Worm (Caenorhabditis elegans) whole organism, L4 larva: ENCODE results near the gene C33C12.1.
"Not testable (repeated sequence)": the region's sequence is repeated elsewhere in the genome, so short reads cannot be mapped to it uniquely, and the experiment has no call there.

Experiments
- D1046.2 ChIP-seq: fragments of 200-800 bp; sonication (Bioruptor generic); IDR thresholded peaks from 2 replicates; pipeline ENCODE4 v1.3.6; 2022; ENCODE audit warnings: missing genetic modification characterization, missing compliant biosample characterization
- F10B5.3 ChIP-seq: sonication (generic microtip); optimal IDR thresholded peaks from 2 replicates; lab custom pipeline; 2016; ENCODE audit warnings: mild to moderate bottlenecking, missing genetic modification characterization, missing compliant biosample characterization
- F49E8.2 ChIP-seq: sonication (generic microtip); optimal IDR thresholded peaks from 2 replicates; lab custom pipeline; 2016; ENCODE audit warnings: missing compliant biosample characterization, mild to moderate bottlenecking, missing genetic modification characterization, borderline replicate concordance
- R02D3.7 ChIP-seq: fragments of 150-350 bp; sonication (generic microtip); optimal IDR thresholded peaks from 3 replicates; lab custom pipeline; 2014; ENCODE audit warnings: missing biosample characterization, missing genetic modification characterization
- Y105C5A.15 ChIP-seq: fragments of 200-800 bp; sonication (Bioruptor generic); IDR thresholded peaks from 2 replicates; pipeline ENCODE4 v1.3.6; 2022; ENCODE audit warnings: missing genetic modification characterization, missing compliant biosample characterization
- Y5F2A.4 ChIP-seq: fragments of 200-800 bp; sonication (Bioruptor generic); optimal IDR thresholded peaks from 2 replicates; lab custom pipeline; 2018; ENCODE audit warnings: mild to moderate bottlenecking, missing genetic modification characterization, missing compliant biosample characterization
- Y75B8A.6 ChIP-seq: fragments of 200-800 bp; sonication (Bioruptor generic); IDR thresholded peaks from 2 replicates; pipeline ENCODE4 v1.3.6; 2022; ENCODE audit warnings: missing genetic modification reagents, missing genetic modification characterization, missing compliant biosample characterization
- ZK546.5 ChIP-seq, 2 experiments: sonication (generic microtip); optimal IDR thresholded peaks; 2 replicates each; lab custom pipeline; 2017; ENCODE audit warnings: missing biosample characterization in 2 of 2, missing genetic modification characterization in 2 of 2
- ama-1 ChIP-seq: fragments of 150-350 bp; optimal IDR thresholded peaks from 2 replicates; lab custom pipeline; 2014; ENCODE audit warnings: inconsistent platforms, mixed read lengths
- ceh-28 ChIP-seq: fragments of 150-350 bp; optimal IDR thresholded peaks from 2 replicates; lab custom pipeline; 2014; ENCODE audit warnings: missing biosample characterization, missing genetic modification reagents, missing genetic modification characterization
- ceh-44 ChIP-seq: fragments of 200-800 bp; sonication (Bioruptor generic); IDR thresholded peaks from 2 replicates; pipeline ENCODE4 v1.3.6; 2022; ENCODE audit warnings: missing genetic modification reagents, missing genetic modification characterization, missing compliant biosample characterization
- ceh-62 ChIP-seq: sonication (generic microtip); optimal IDR thresholded peaks from 2 replicates; lab custom pipeline; 2017; ENCODE audit warnings: missing biosample characterization, missing genetic modification characterization
- ceh-82 ChIP-seq: sonication (generic microtip); optimal IDR thresholded peaks from 2 replicates; lab custom pipeline; 2017; ENCODE audit warnings: missing biosample characterization, missing genetic modification characterization
- dmd-6 ChIP-seq: fragments of 200-800 bp; sonication (Bioruptor generic); IDR thresholded peaks from 2 replicates; pipeline ENCODE4 v1.3.6; 2022; ENCODE audit warnings: missing genetic modification reagents, missing genetic modification characterization, missing compliant biosample characterization
- dpl-1 ChIP-seq: fragments of 150-350 bp; optimal IDR thresholded peaks from 2 replicates; lab custom pipeline; 2014; ENCODE audit warnings: missing biosample characterization, missing genetic modification reagents, missing genetic modification characterization
- jun-1 ChIP-seq: fragments of 150-350 bp; optimal IDR thresholded peaks from 2 replicates; lab custom pipeline; 2014; ENCODE audit warnings: missing biosample characterization, missing genetic modification reagents, missing genetic modification characterization
- lim-7 ChIP-seq: fragments of 200-800 bp; sonication (Bioruptor generic); IDR thresholded peaks from 2 replicates; pipeline ENCODE4 v1.3.6; 2022; ENCODE audit warnings: missing genetic modification characterization, missing compliant biosample characterization
- lin-13 ChIP-seq: fragments of 150-350 bp; optimal IDR thresholded peaks from 2 replicates; lab custom pipeline; 2014; ENCODE audit warnings: missing biosample characterization, missing genetic modification reagents, missing genetic modification characterization
- lin-29 ChIP-seq: fragments of 200-800 bp; sonication (Bioruptor generic); IDR thresholded peaks from 2 replicates; pipeline ENCODE4 v1.3.6; 2022; ENCODE audit warnings: missing genetic modification reagents, missing genetic modification characterization, missing compliant biosample characterization
- lin-38 ChIP-seq: fragments of 200-800 bp; sonication (Bioruptor generic); IDR thresholded peaks from 2 replicates; pipeline ENCODE4 v1.3.6; 2022; ENCODE audit warnings: missing genetic modification reagents, missing genetic modification characterization, missing compliant biosample characterization
- lin-39 ChIP-seq: fragments of 150-350 bp; optimal IDR thresholded peaks from 2 replicates; lab custom pipeline; 2014; ENCODE audit warnings: missing biosample characterization, missing genetic modification reagents, missing genetic modification characterization
- madf-5 ChIP-seq, 2 experiments: fragments of 200-800 bp; sonication (Bioruptor generic); IDR thresholded peaks; 2 replicates each; pipeline ENCODE4 v1.3.6; 2022; ENCODE audit warnings: missing compliant biosample characterization in 2 of 2, missing genetic modification characterization in 2 of 2
- mdt-29 ChIP-seq: fragments of 200-800 bp; sonication (Bioruptor generic); IDR thresholded peaks from 2 replicates; pipeline ENCODE4 v1.3.6; 2022; ENCODE audit warnings: missing genetic modification reagents, missing genetic modification characterization, missing compliant biosample characterization
- mep-1 ChIP-seq: fragments of 150-350 bp; sonication (generic microtip); optimal IDR thresholded peaks from 3 replicates; lab custom pipeline; 2014; ENCODE audit warnings: missing biosample characterization, missing genetic modification characterization
- nhr-102 ChIP-seq: sonication (generic microtip); optimal IDR thresholded peaks from 2 replicates; lab custom pipeline; 2016; ENCODE audit warnings: mild to moderate bottlenecking, missing genetic modification characterization, moderate library complexity, missing compliant biosample characterization
- nhr-11 ChIP-seq: fragments of 150-350 bp; optimal IDR thresholded peaks from 2 replicates; lab custom pipeline; 2014; ENCODE audit warnings: missing biosample characterization, missing genetic modification characterization
- nhr-237 ChIP-seq: sonication (generic microtip); optimal IDR thresholded peaks from 2 replicates; lab custom pipeline; 2017; ENCODE audit warnings: missing biosample characterization, missing genetic modification characterization
- nhr-28 ChIP-seq: fragments of 150-350 bp; optimal IDR thresholded peaks from 2 replicates; lab custom pipeline; 2014; ENCODE audit warnings: missing biosample characterization, missing genetic modification characterization
- nhr-76 ChIP-seq: fragments of 150-350 bp; optimal IDR thresholded peaks from 2 replicates; lab custom pipeline; 2014; ENCODE audit warnings: missing biosample characterization, missing genetic modification characterization
- nhr-77 ChIP-seq: fragments of 150-350 bp; optimal IDR thresholded peaks from 2 replicates; lab custom pipeline; 2014; ENCODE audit warnings: missing biosample characterization, missing genetic modification characterization
- sdz-12 ChIP-seq: fragments of 200-800 bp; sonication (Bioruptor generic); optimal IDR thresholded peaks from 2 replicates; lab custom pipeline; 2018; ENCODE audit warnings: mild to moderate bottlenecking, missing genetic modification characterization, missing compliant biosample characterization
- set-16 ChIP-seq: fragments of 200-800 bp; sonication (Bioruptor generic); IDR thresholded peaks from 2 replicates; pipeline ENCODE4 v1.3.6; 2022; ENCODE audit warnings: missing genetic modification reagents, missing genetic modification characterization, missing compliant biosample characterization
- spr-3 ChIP-seq: fragments of 200-800 bp; sonication (Bioruptor generic); optimal IDR thresholded peaks from 2 replicates; lab custom pipeline; 2018; ENCODE audit warnings: mild to moderate bottlenecking, missing genetic modification characterization, missing compliant biosample characterization
- tra-1 ChIP-seq: fragments of 200-800 bp; sonication (Bioruptor generic); IDR thresholded peaks from 2 replicates; pipeline ENCODE4 v1.3.6; 2022; ENCODE audit warnings: missing genetic modification reagents, missing genetic modification characterization, missing compliant biosample characterization
- unc-62 ChIP-seq, 3 experiments: fragments of 150-350 bp in 1 of 3; sonication (generic microtip); optimal IDR thresholded peaks in 2 of 3; peaks in 1 of 3; 1 replicate in 1 of 3; 2 replicates in 2 of 3; lab custom pipeline; 2014 to 2017; ENCODE audit warnings: missing biosample characterization in 3 of 3, missing genetic modification characterization in 3 of 3, missing genetic modification reagents in 3 of 3, missing genotype in 1 of 3
- zip-2 ChIP-seq: fragments of 150-350 bp; optimal IDR thresholded peaks from 2 replicates; lab custom pipeline; 2014; ENCODE audit warnings: missing biosample characterization, missing genetic modification characterization
- ztf-7 ChIP-seq: fragments of 150-350 bp; optimal IDR thresholded peaks from 2 replicates; lab custom pipeline; 2014; ENCODE audit warnings: missing biosample characterization, missing genetic modification characterization

C33C12.1 gene

ce11 chrII:2221196-2221896, 23.3 kb downstream of the C33C12.1 start:
- no peak for TF ChIP-seq F49E8.2
- no peak for TF ChIP-seq nhr-237 (tag; lab: Kevin White, UChicago)
- no peak for TF ChIP-seq ceh-62
- no peak for TF ChIP-seq mdt-29 (GFP tag; lab: Robert Waterston, UW)
- TF ChIP-seq lin-13 (GFP tag; lab: Kevin White, UChicago) = peak; percentile 89
- TF ChIP-seq nhr-102 (tag; lab: Kevin White, UChicago) = no peak
- TF ChIP-seq nhr-28 (tag; lab: Kevin White, UChicago) = peak; percentile 93
- no peak for TF ChIP-seq mep-1 (tag; lab: Kevin White, UChicago)
- no peak for TF ChIP-seq ceh-82 (tag; lab: Kevin White, UChicago)
- TF ChIP-seq Y5F2A.4 = no peak
- no peak for TF ChIP-seq spr-3 (GFP tag; lab: Kevin White, UChicago)
- no peak for TF ChIP-seq Y75B8A.6 (GFP tag; lab: Robert Waterston, UW)
- no peak for TF ChIP-seq D1046.2 (GFP tag; lab: Robert Waterston, UW)
- peak; percentile 88 for TF ChIP-seq set-16 (GFP tag; lab: Robert Waterston, UW)

DNA sequence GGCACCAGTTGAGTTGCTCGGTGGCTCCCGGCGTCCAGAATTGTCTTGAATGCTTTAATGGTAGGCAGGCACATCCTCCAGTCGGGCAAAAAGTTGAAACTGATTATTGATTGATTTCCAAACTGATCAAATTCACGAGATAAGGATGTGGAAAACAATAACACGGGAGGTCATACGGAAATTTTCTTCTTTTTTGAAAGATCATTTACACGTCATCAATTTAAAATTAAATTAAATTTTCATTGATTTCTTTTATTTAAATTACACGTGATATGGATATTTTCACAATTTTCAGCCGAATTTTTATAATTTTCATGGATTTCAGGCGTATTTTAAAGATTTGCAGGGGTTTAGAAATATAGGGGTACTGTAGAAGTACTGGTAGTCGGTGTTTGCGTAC, 25.4 kb downstream of the C33C12.1 start, which contains the start of gene cbs-2:
TSS of gene cbs-2 (minus strand) at position 101 of the 400 bp plus-strand sequence.
- TF ChIP-seq ceh-44 (GFP tag; lab: Robert Waterston, UW) (no peak), ZK546.5 (tag; optimal IDR thresholded peaks at IDR 0.05; lab: Kevin White, UChicago) (no peak), F10B5.3 (tag; lab: Kevin White, UChicago) (no peak), lim-7 (no peak), R02D3.7 (tag; lab: Kevin White, UChicago) (no peak), zip-2 (tag; lab: Kevin White, UChicago) (no peak), dpl-1 (no peak), madf-5 (GFP tag; IDR thresholded peaks at IDR 0.05; lab: Robert Waterston, UW) (no peak), F49E8.2 (no peak), nhr-11 (tag; lab: Kevin White, UChicago) (no peak), lin-38 (GFP tag; lab: Robert Waterston, UW) (no peak), lin-39 (tag; lab: Kevin White, UChicago) (no peak), Y105C5A.15 (GFP tag; lab: Robert Waterston, UW) (no peak), lin-29 (no peak), tra-1 (no peak), Y75B8A.6 (GFP tag; lab: Robert Waterston, UW) (no peak), ceh-62 (no peak), jun-1 (tag; lab: Kevin White, UChicago) (no peak)

- TF ChIP-seq unc-62 (GFP tag; optimal IDR thresholded peaks at IDR 0.05 in 1 of 2; lab: Kevin White, UChicago) (peak in 1 of 2 experiments; percentile 27), ceh-28 (tag; lab: Kevin White, UChicago) (peak; percentile 60)
- not testable (repeated sequence) for TF ChIP-seq unc-62 (tag; optimal IDR thresholded peaks at IDR 0.05; lab: Kevin White, UChicago)
These were observed 26.9 kb downstream of the C33C12.1 start for ce11 chrII:2224916-2225315.

DNA sequence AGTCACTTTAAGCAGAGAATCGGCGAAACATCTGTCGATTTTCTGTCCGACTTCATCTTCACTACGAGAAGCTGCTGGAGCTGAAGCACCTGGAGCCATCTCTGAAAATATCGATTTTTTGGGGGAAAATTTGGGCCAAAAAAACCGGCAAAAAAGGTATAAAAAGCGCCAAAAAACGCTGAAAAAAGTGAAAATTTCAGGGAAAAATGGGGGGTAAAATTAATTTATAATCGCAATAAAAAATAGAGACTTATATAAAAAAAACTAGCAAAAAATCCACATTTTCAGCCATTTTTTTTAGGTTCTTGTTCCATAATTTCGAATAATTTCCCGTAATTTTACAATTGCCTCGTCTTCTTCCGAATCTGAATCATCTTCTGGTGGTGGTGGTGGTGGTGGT, 27.6 kb downstream of the C33C12.1 start, which contains the start of gene F54A3.5:
TSS of gene F54A3.5 (minus strand) at position 101 of the 400 bp plus-strand sequence.
- no peak for TF ChIP-seq ceh-28 (tag; lab: Kevin White, UChicago)
- TF ChIP-seq sdz-12 (GFP tag; lab: Kevin White, UChicago) = no peak
- no peak for TF ChIP-seq nhr-77 (tag; lab: Kevin White, UChicago)
- TF ChIP-seq dmd-6 (GFP tag; lab: Robert Waterston, UW) = no peak
- no peak for TF ChIP-seq nhr-76 (tag; lab: Kevin White, UChicago)
- TF ChIP-seq D1046.2 (GFP tag; lab: Robert Waterston, UW) = no peak
- no peak for TF ChIP-seq ama-1 (lab: Kevin White, UChicago)
- TF ChIP-seq ztf-7 (tag; lab: Kevin White, UChicago) = no peak
- no peak for TF ChIP-seq lin-38 (GFP tag; lab: Robert Waterston, UW)
- TF ChIP-seq, all 104 proteins: peak for 0
